Worm (Caenorhabditis elegans) whole organism, L4 larva: ENCODE measurements around the gene VZK822L.2.

ENCODE experiments used
- D1046.2 ChIP-seq: fragments of 200-800 bp; sonication (Bioruptor generic); IDR thresholded peaks from 2 replicates; pipeline ENCODE4 v1.3.6; 2022; ENCODE audit warnings: missing genetic modification characterization, missing compliant biosample characterization
- F26F4.8 ChIP-seq: fragments of 200-800 bp; sonication (Bioruptor generic); conservative IDR thresholded peaks from 2 replicates; pipeline ENCODE4 v1.3.6; 2022; ENCODE audit warnings: missing genetic modification characterization, missing compliant biosample characterization
- F49E8.2 ChIP-seq: sonication (generic microtip); optimal IDR thresholded peaks from 2 replicates; lab custom pipeline; 2016; ENCODE audit warnings: missing compliant biosample characterization, mild to moderate bottlenecking, missing genetic modification characterization, borderline replicate concordance
- Y5F2A.4 ChIP-seq: fragments of 200-800 bp; sonication (Bioruptor generic); optimal IDR thresholded peaks from 2 replicates; lab custom pipeline; 2018; ENCODE audit warnings: mild to moderate bottlenecking, missing genetic modification characterization, missing compliant biosample characterization
- Y75B8A.6 ChIP-seq: fragments of 200-800 bp; sonication (Bioruptor generic); IDR thresholded peaks from 2 replicates; pipeline ENCODE4 v1.3.6; 2022; ENCODE audit warnings: missing genetic modification reagents, missing genetic modification characterization, missing compliant biosample characterization
- aha-1 ChIP-seq: fragments of 150-350 bp; peaks from one replicate; lab custom pipeline; 2014; ENCODE audit warnings: missing biosample characterization, missing genetic modification characterization
- attf-4 ChIP-seq: sonication (generic microtip); optimal IDR thresholded peaks from 3 replicates; lab custom pipeline; 2017; ENCODE audit warnings: missing biosample characterization, missing genetic modification characterization
- ceh-32 ChIP-seq: sonication (generic microtip); optimal IDR thresholded peaks from 2 replicates; lab custom pipeline; 2016; ENCODE audit warnings: mild to moderate bottlenecking, missing genetic modification characterization, missing compliant biosample characterization; ENCODE audit not compliant: poor library complexity
- daf-16 ChIP-seq, 3 experiments: sonication (generic microtip); optimal IDR thresholded peaks; 2 replicates each; lab custom pipeline; 2016 to 2017; ENCODE audit warnings: missing genetic modification characterization in 3 of 3, missing genetic modification reagents in 3 of 3, mild to moderate bottlenecking in 2 of 3, missing compliant biosample characterization in 2 of 3, missing biosample characterization in 1 of 3, moderate library complexity in 1 of 3
- dmd-6 ChIP-seq: fragments of 200-800 bp; sonication (Bioruptor generic); IDR thresholded peaks from 2 replicates; pipeline ENCODE4 v1.3.6; 2022; ENCODE audit warnings: missing genetic modification reagents, missing genetic modification characterization, missing compliant biosample characterization
- dpl-1 ChIP-seq: fragments of 150-350 bp; optimal IDR thresholded peaks from 2 replicates; lab custom pipeline; 2014; ENCODE audit warnings: missing biosample characterization, missing genetic modification reagents, missing genetic modification characterization
- dve-1 ChIP-seq: sonication (generic microtip); optimal IDR thresholded peaks from 2 replicates; lab custom pipeline; 2017; ENCODE audit warnings: antibody characterized with exemption, mild to moderate bottlenecking, missing genetic modification characterization, missing compliant biosample characterization; ENCODE audit not compliant: insufficient read depth
- egl-43 ChIP-seq: fragments of 200-800 bp; sonication (Bioruptor generic); IDR thresholded peaks from 2 replicates; pipeline ENCODE4 v1.3.6; 2022; ENCODE audit warnings: missing genetic modification reagents, missing genetic modification characterization, missing compliant biosample characterization
- fos-1 ChIP-seq: fragments of 150-350 bp; optimal IDR thresholded peaks from 2 replicates; lab custom pipeline; 2014; ENCODE audit warnings: missing biosample characterization, missing genetic modification characterization
- hif-1 ChIP-seq, 2 experiments: sonication (generic microtip); optimal IDR thresholded peaks; 2 replicates each; lab custom pipeline; 2016 to 2017; ENCODE audit warnings: missing compliant biosample characterization in 2 of 2, missing genetic modification characterization in 2 of 2, missing genetic modification reagents in 2 of 2, missing genotype in 2 of 2, mild to moderate bottlenecking in 1 of 2
- hlh-11 ChIP-seq: fragments of 200-800 bp; sonication (Bioruptor generic); optimal IDR thresholded peaks from 2 replicates; lab custom pipeline; 2018; ENCODE audit warnings: mild to moderate bottlenecking, missing genetic modification characterization, missing compliant biosample characterization
- hlh-30 ChIP-seq: sonication (generic microtip); optimal IDR thresholded peaks from 2 replicates; lab custom pipeline; 2017; ENCODE audit warnings: antibody characterized with exemption, mild to moderate bottlenecking, missing genetic modification characterization, missing compliant biosample characterization; ENCODE audit not compliant: insufficient read depth
- mdt-29 ChIP-seq: fragments of 200-800 bp; sonication (Bioruptor generic); IDR thresholded peaks from 2 replicates; pipeline ENCODE4 v1.3.6; 2022; ENCODE audit warnings: missing genetic modification reagents, missing genetic modification characterization, missing compliant biosample characterization
- mep-1 ChIP-seq: fragments of 150-350 bp; sonication (generic microtip); optimal IDR thresholded peaks from 3 replicates; lab custom pipeline; 2014; ENCODE audit warnings: missing biosample characterization, missing genetic modification characterization
- mes-2 ChIP-seq: sonication (generic microtip); optimal IDR thresholded peaks from 2 replicates; lab custom pipeline; 2016; ENCODE audit warnings: missing genotype, mild to moderate bottlenecking, missing genetic modification characterization, missing compliant biosample characterization; ENCODE audit not compliant: poor library complexity, severe bottlenecking
- mxl-3 ChIP-seq: fragments of 200-800 bp; sonication (Bioruptor generic); optimal IDR thresholded peaks from 2 replicates; lab custom pipeline; 2018; ENCODE audit warnings: mild to moderate bottlenecking, missing genetic modification characterization, missing compliant biosample characterization
- nhr-10 ChIP-seq: fragments of 150-350 bp; optimal IDR thresholded peaks from 2 replicates; lab custom pipeline; 2014; ENCODE audit warnings: missing biosample characterization, missing genetic modification characterization
- nhr-111 ChIP-seq: fragments of 200-800 bp; sonication (Bioruptor generic); optimal IDR thresholded peaks from 2 replicates; lab custom pipeline; 2018; ENCODE audit warnings: mild to moderate bottlenecking, missing genetic modification characterization, missing compliant biosample characterization
- nhr-237 ChIP-seq: sonication (generic microtip); optimal IDR thresholded peaks from 2 replicates; lab custom pipeline; 2017; ENCODE audit warnings: missing biosample characterization, missing genetic modification characterization
- nhr-28 ChIP-seq: fragments of 150-350 bp; optimal IDR thresholded peaks from 2 replicates; lab custom pipeline; 2014; ENCODE audit warnings: missing biosample characterization, missing genetic modification characterization
- nhr-6 ChIP-seq: fragments of 150-350 bp; optimal IDR thresholded peaks from 2 replicates; lab custom pipeline; 2014; ENCODE audit warnings: missing biosample characterization, missing genetic modification characterization
- nhr-76 ChIP-seq: fragments of 150-350 bp; optimal IDR thresholded peaks from 2 replicates; lab custom pipeline; 2014; ENCODE audit warnings: missing biosample characterization, missing genetic modification characterization
- pha-4 ChIP-seq, 2 experiments: fragments of 150-350 bp in 1 of 2; fragments of 200-800 bp in 1 of 2; sonication (Bioruptor generic) in 1 of 2; IDR thresholded peaks in 1 of 2; optimal IDR thresholded peaks in 1 of 2; 2 replicates each; pipeline versions ENCODE4 v1.3.6 to Lab custom; 2014 to 2022; ENCODE audit warnings: missing genetic modification characterization in 2 of 2, missing genetic modification reagents in 2 of 2, missing biosample characterization in 1 of 2, missing compliant biosample characterization in 1 of 2
- php-3 ChIP-seq: fragments of 200-800 bp; sonication (Bioruptor generic); IDR thresholded peaks from 2 replicates; pipeline ENCODE4 v1.3.6; 2022; ENCODE audit warnings: missing genetic modification reagents, missing genetic modification characterization, missing compliant biosample characterization
- pqm-1 ChIP-seq: sonication (generic microtip); optimal IDR thresholded peaks from 2 replicates; lab custom pipeline; 2017; ENCODE audit warnings: missing biosample characterization, missing genetic modification characterization
- rbr-2 ChIP-seq: sonication (generic microtip); optimal IDR thresholded peaks from 2 replicates; lab custom pipeline; 2016; ENCODE audit warnings: missing genotype, missing genetic modification characterization, missing compliant biosample characterization
- sdz-12 ChIP-seq: fragments of 200-800 bp; sonication (Bioruptor generic); optimal IDR thresholded peaks from 2 replicates; lab custom pipeline; 2018; ENCODE audit warnings: mild to moderate bottlenecking, missing genetic modification characterization, missing compliant biosample characterization
- set-16 ChIP-seq: fragments of 200-800 bp; sonication (Bioruptor generic); IDR thresholded peaks from 2 replicates; pipeline ENCODE4 v1.3.6; 2022; ENCODE audit warnings: missing genetic modification reagents, missing genetic modification characterization, missing compliant biosample characterization
- snpc-1.2 ChIP-seq: fragments of 200-800 bp; sonication (Bioruptor generic); IDR thresholded peaks from 2 replicates; pipeline ENCODE4 v1.3.6; 2022; ENCODE audit warnings: missing genetic modification reagents, missing genetic modification characterization, missing compliant biosample characterization
- unc-130 ChIP-seq: sonication (generic microtip); optimal IDR thresholded peaks from 2 replicates; lab custom pipeline; 2016; ENCODE audit warnings: missing genetic modification reagents, missing genetic modification characterization, missing compliant biosample characterization
- unc-62 ChIP-seq, 3 experiments: fragments of 150-350 bp in 1 of 3; sonication (generic microtip); optimal IDR thresholded peaks in 2 of 3; peaks in 1 of 3; 1 replicate in 1 of 3; 2 replicates in 2 of 3; lab custom pipeline; 2014 to 2017; ENCODE audit warnings: missing biosample characterization in 3 of 3, missing genetic modification characterization in 3 of 3, missing genetic modification reagents in 3 of 3, missing genotype in 1 of 3
- zfp-3 ChIP-seq: fragments of 200-800 bp; sonication (Bioruptor generic); conservative IDR thresholded peaks from 2 replicates; pipeline ENCODE4 v1.3.6; 2022; ENCODE audit warnings: missing genetic modification reagents, missing genetic modification characterization, missing compliant biosample characterization
- ztf-11 ChIP-seq: fragments of 150-350 bp; optimal IDR thresholded peaks from 2 replicates; lab custom pipeline; 2014; ENCODE audit warnings: missing biosample characterization, missing genetic modification characterization

Gene VZK822L.2

DNA sequence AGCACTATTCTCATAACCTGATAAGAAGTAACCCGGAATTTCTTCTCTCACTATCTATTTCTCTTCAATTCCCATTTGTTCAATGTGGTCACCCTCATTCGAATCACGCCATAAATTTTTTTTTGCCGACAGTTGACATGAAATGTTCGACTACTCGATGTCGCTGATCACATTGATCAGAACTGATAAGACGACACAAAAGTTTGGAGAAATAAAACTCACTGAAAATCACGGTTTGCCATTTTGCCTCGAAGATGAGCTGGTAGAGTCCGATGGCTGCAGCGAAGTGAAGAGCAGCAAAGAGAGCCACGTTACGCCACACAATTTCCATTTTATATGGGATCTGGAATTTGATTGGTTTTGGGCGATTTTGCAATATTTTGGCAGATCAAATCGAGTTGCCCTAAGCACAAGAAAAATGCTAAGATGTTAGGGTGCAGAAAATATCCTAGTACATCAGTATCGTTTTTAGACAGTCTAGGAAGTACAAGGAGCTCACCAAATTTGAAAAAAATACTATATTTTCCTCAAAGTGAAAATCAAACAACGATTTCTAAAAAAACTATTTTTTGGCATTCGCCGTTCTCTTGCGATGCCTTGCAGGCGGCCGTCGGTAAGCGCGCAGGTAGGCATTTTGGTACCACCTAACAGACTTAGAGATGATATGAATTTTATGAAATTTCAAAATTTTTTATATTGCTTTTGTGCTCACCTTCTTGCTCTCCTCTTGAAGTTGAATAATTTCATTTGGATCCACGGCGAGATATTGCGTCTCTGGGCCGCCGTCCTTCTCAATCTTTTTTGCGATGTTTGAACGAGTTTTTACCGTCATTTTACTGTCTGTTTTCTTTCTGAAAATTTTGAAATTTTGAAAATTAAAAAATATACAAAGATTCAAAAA is 3.3 kb downstream of the VZK822L.2 start, which contains the start of gene fat-6 (continued):
- no peak for TF ChIP-seq F49E8.2 (tag; lab: Kevin White, UChicago)
- no peak for TF ChIP-seq nhr-76 (tag; lab: Kevin White, UChicago)
- TF ChIP-seq nhr-28 (tag; lab: Kevin White, UChicago): peak; percentile 84
- peak; percentile 44 for TF ChIP-seq mep-1 (tag; lab: Kevin White, UChicago)
- TF ChIP-seq nhr-6: no peak
- TF ChIP-seq rbr-2: peak; percentile 11
- no peak for TF ChIP-seq sdz-12 (GFP tag; lab: Kevin White, UChicago)
- no peak for TF ChIP-seq egl-43
- peak in 1 of 2 experiments; percentile 62 for TF ChIP-seq unc-62 (GFP tag; optimal IDR thresholded peaks at IDR 0.05 in 1 of 2; lab: Kevin White, UChicago)
- TF ChIP-seq unc-62 (tag; optimal IDR thresholded peaks at IDR 0.05; lab: Kevin White, UChicago): no peak
- TF ChIP-seq pha-4 (GFP tag; IDR thresholded peaks at IDR 0.05; lab: Robert Waterston, UW): no peak
- TF ChIP-seq pha-4 (tag; optimal IDR thresholded peaks at IDR 0.05; lab: Kevin White, UChicago): no peak
- no peak for TF ChIP-seq attf-4 (tag; lab: Kevin White, UChicago)
- no peak for TF ChIP-seq unc-130 (GFP tag; lab: Kevin White, UChicago)
- TF ChIP-seq php-3 (GFP tag; lab: Robert Waterston, UW): peak; percentile 28; the same call in 1 of the 2 replicates
- no peak for TF ChIP-seq fos-1
- TF ChIP-seq Y5F2A.4: no peak
- no peak for TF ChIP-seq F26F4.8
- peak; percentile 64 for TF ChIP-seq zfp-3
- TF ChIP-seq snpc-1.2: no peak
- peak; percentile 27; the same call in 1 of the 2 replicates for TF ChIP-seq Y75B8A.6

DNA sequence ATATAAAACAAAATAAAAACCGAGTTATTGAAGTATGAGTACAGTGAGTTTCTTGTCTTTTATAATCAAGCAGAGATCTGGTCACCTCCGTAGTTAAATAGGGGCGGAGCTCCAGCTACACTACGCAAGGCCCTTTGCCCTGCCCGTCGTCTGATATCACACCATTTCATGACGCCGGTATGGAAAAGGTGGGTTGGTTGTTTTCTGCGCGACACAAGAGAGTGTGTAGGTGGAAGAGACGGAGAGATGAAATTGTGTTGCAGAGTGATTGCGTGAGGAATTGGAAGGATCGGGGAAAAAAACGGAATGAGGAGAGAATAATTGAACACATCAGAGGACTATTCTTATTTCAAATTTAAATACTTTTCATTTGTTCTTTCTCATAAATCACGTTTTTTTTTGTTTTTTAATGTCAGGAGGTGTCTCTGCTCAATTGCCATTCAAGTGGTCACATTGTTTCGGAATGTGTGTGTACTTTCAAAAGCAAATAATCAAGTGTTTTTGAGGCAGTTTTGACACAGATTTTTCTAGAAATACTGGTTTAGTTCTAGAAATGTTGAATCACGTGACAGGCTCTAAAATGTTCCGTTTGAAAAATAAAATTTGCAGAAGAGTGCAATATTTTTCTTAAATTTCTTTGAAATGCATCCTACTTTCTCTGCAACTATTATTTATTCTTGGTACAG is 4.1 kb downstream of the VZK822L.2 start, which contains the start of gene ZK822.9:
Gene ZK822.9 (plus strand): TSS at position 180 of the 686 bp plus-strand sequence.
- no peak for TF ChIP-seq D1046.2 (GFP tag; lab: Robert Waterston, UW)
- TF ChIP-seq nhr-10: no peak
- peak; percentile 88 for TF ChIP-seq mdt-29 (GFP tag; lab: Robert Waterston, UW)
- TF ChIP-seq set-16 (GFP tag; lab: Robert Waterston, UW): peak; percentile 47; the same call in 1 of the 2 replicates
- no peak for TF ChIP-seq nhr-111 (GFP tag; lab: Kevin White, UChicago)
- TF ChIP-seq mxl-3: peak; percentile 24
- TF ChIP-seq dpl-1 (GFP tag; lab: Kevin White, UChicago): no peak
- TF ChIP-seq pqm-1 (tag; lab: Kevin White, UChicago): no peak
- no peak for TF ChIP-seq ztf-11 (tag; lab: Kevin White, UChicago)
- TF ChIP-seq hif-1 (tag; optimal IDR thresholded peaks at IDR 0.05; lab: Kevin White, UChicago): peak in 1 of 2 experiments; percentile 17
- TF ChIP-seq dve-1 (tag; lab: Kevin White, UChicago): peak; percentile 24
- TF ChIP-seq mes-2 (tag; lab: Kevin White, UChicago): peak; percentile 30
- TF ChIP-seq daf-16 (GFP tag; optimal IDR thresholded peaks at IDR 0.05; lab: Kevin White, UChicago): no peak
- TF ChIP-seq daf-16 (tag; optimal IDR thresholded peaks at IDR 0.05; lab: Kevin White, UChicago): peak; percentile 70
- TF ChIP-seq nhr-28 (tag; lab: Kevin White, UChicago): peak; percentile 82
- TF ChIP-seq aha-1: peak; percentile 65
- no peak for TF ChIP-seq ceh-32 (tag; lab: Kevin White, UChicago)
- peak; percentile 78 for TF ChIP-seq hlh-11 (tag; lab: Kevin White, UChicago)
- no peak for TF ChIP-seq nhr-237 (tag; lab: Kevin White, UChicago)
- TF ChIP-seq mep-1 (tag; lab: Kevin White, UChicago): peak; percentile 49
- peak; percentile 81 for TF ChIP-seq hlh-30 (tag; lab: Kevin White, UChicago)
- peak; percentile 26 for TF ChIP-seq dmd-6 (GFP tag; lab: Robert Waterston, UW)
